Worm (Caenorhabditis elegans) whole organism, midembryonic: Measurements from ENCODE around the gene sra-14.

Source experiments
- flt-1 ChIP-seq: fragments of 200-800 bp; sonication (Bioruptor generic); IDR thresholded peaks from 2 replicates; pipeline ENCODE4 v1.3.6; 2022; ENCODE audit warnings: missing genetic modification characterization, missing compliant biosample characterization
- med-1 ChIP-seq: sonication (generic microtip); optimal IDR thresholded peaks from 2 replicates; lab custom pipeline; 2017; ENCODE audit warnings: missing genetic modification characterization, mild to moderate bottlenecking, missing compliant biosample characterization, antibody characterized with exemption, missing genetic modification reagents; ENCODE audit not compliant: insufficient read depth

ce11 chrII:12921478-12921877, 36.4 kb downstream of the sra-14 start:
- no peak for TF ChIP-seq flt-1 (GFP tag; lab: Robert Waterston, UW)
- TF ChIP-seq med-1 (GFP tag; lab: Kevin White, UChicago): no peak
